Fruit fly (Drosophila melanogaster): Measurements from ENCODE around the gene alpha4GT1.

alpha4GT1 gene

DNA sequence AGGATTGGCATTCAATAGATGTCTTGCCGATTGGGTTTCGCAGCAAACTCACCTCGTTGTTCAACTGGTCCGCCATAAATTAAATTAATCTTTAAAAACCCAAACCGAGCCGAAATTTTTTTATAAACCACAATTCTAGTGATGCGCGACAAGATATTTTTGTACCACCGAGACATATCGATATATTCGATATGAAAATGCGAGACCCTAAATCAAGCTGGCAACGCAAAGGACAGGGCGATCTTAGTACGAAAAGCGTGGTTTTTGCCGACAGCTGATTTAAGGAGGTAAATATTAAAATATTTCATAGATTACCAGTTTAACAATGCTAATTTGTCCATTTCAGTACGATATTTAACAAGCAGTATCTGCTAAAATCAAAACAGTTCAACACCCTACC, 6.1 kb upstream of the alpha4GT1 start, which contains the start of the genes Sf3b2 and CG17219 (continued):
- TF ChIP-seq br (optimal IDR thresholded peaks at IDR 0.05) (no peak), CG8281 (tag; optimal IDR thresholded peaks at IDR 0.05) (no peak), CG11695 (GFP tag; IDR thresholded peaks at IDR 0.05) (no peak), crol (GFP tag; IDR thresholded peaks at IDR 0.05) (no peak), danr (GFP tag; IDR thresholded peaks at IDR 0.05) (no peak), bbx (GFP tag; IDR thresholded peaks at IDR 0.05; ENCODE audit: partially characterized antibody) (peak; percentile 73), CG14014 (GFP tag; IDR thresholded peaks at IDR 0.05) (no peak), Dad (GFP tag; optimal IDR thresholded peaks at IDR 0.05) (no peak), Nf-YA (GFP tag; IDR thresholded peaks at IDR 0.05) (no peak), p53 (GFP tag; optimal IDR thresholded peaks at IDR 0.05) (no peak), CG30431 (GFP tag; optimal IDR thresholded peaks at IDR 0.05) (no peak), dimm (GFP tag; IDR thresholded peaks at IDR 0.05) (no peak), CG6683 (GFP tag; optimal IDR thresholded peaks at IDR 0.05) (no peak), lilli (GFP tag; optimal IDR thresholded peaks at IDR 0.05) (no peak), gfzf (GFP tag; optimal IDR thresholded peaks at IDR 0.05) (peak; percentile 18), row (GFP tag; IDR thresholded peaks at IDR 0.05) (peak; percentile 29; the same call in 1 of the 3 replicates), CG43689 (GFP tag; IDR thresholded peaks at IDR 0.05) (no peak), Hand (GFP tag; optimal IDR thresholded peaks at IDR 0.05) (no peak), CG7963 (GFP tag; IDR thresholded peaks at IDR 0.05; ENCODE audit: partially characterized antibody) (peak; percentile 49; the same call in 1 of the 3 replicates), CG10267 (tag; optimal IDR thresholded peaks at IDR 0.05) (peak; percentile 33), CG18619 (GFP tag; optimal IDR thresholded peaks at IDR 0.05) (no peak), tll (GFP tag; optimal IDR thresholded peaks at IDR 0.05) (no peak), ranshi (GFP tag; IDR thresholded peaks at IDR 0.05) (no peak), CG4707 (GFP tag; optimal IDR thresholded peaks at IDR 0.05) (no peak), CG9932 (GFP tag; IDR thresholded peaks at IDR 0.05) (peak; percentile 49; the same call in 1 of the 2 replicates), Ptx1 (GFP tag; IDR thresholded peaks at IDR 0.05) (no peak), Gsc (GFP tag; IDR thresholded peaks at IDR 0.05) (no peak), zfh2 (GFP tag; optimal IDR thresholded peaks at IDR 0.05) (no peak), sens (GFP tag) (peak; percentile 18), CG1024 (GFP tag; IDR thresholded peaks at IDR 0.05) (no peak), sr (GFP tag; IDR thresholded peaks at IDR 0.05) (no peak), cas (GFP tag; IDR thresholded peaks at IDR 0.05) (no peak), sc (optimal IDR thresholded peaks at IDR 0.05) (no peak), sc (GFP tag; optimal IDR thresholded peaks at IDR 0.05) (no peak), CG34422 (GFP tag; IDR thresholded peaks at IDR 0.05) (peak; percentile 16; the same call in 1 of the 3 replicates), al (GFP tag; IDR thresholded peaks at IDR 0.05) (no peak), org-1 (GFP tag; optimal IDR thresholded peaks at IDR 0.05) (no peak), NfI (GFP tag; optimal IDR thresholded peaks at IDR 0.05) (peak; percentile 28), CG1602 (GFP tag; optimal IDR thresholded peaks at IDR 0.05) (no peak), Trl (optimal IDR thresholded peaks at IDR 0.05) (no peak), Trl (GFP tag; optimal IDR thresholded peaks at IDR 0.05) (peak; percentile 7), CG42726 (GFP tag; IDR thresholded peaks at IDR 0.05; ENCODE audit: partially characterized antibody) (peak; percentile 36; the same call in 1 of the 2 replicates), CG16863 (GFP tag; optimal IDR thresholded peaks at IDR 0.05) (no peak), tgo (GFP tag; IDR thresholded peaks at IDR 0.05) (no peak), CG6791 (GFP tag; IDR thresholded peaks at IDR 0.05; ENCODE audit: partially characterized antibody) (peak; percentile 61), CG10959 (GFP tag; IDR thresholded peaks at IDR 0.05) (no peak), abd-A (tag; optimal IDR thresholded peaks at IDR 0.05) (no peak), phol (tag; optimal IDR thresholded peaks at IDR 0.05) (peak; percentile 26), CG18476 (GFP tag; optimal IDR thresholded peaks at IDR 0.05) (no peak), CG8290 (GFP tag; optimal IDR thresholded peaks at IDR 0.05) (no peak), CG8290 (tag; optimal IDR thresholded peaks at IDR 0.05) (no peak), tna (GFP tag; IDR thresholded peaks at IDR 0.05; ENCODE audit: partially characterized antibody) (peak; percentile 61), kni (GFP tag; optimal IDR thresholded peaks at IDR 0.05) (no peak)

All from whole organism, embryonic.